Worm (Caenorhabditis elegans) whole organism, L4/young adult: ENCODE data around the gene Y59E1A.4.

Experiments
- W03F9.2 ChIP-seq: fragments of 150-350 bp; optimal IDR thresholded peaks from 2 replicates; lab custom pipeline; 2014; ENCODE audit warnings: missing biosample characterization, missing genetic modification characterization
- dao-5 ChIP-seq: sonication (generic microtip); optimal IDR thresholded peaks from 2 replicates; lab custom pipeline; 2016; ENCODE audit warnings: missing genotype, missing genetic modification characterization, moderate library complexity, missing compliant biosample characterization

ce11 chrX:1909353-1909752 lies 30.4 kb downstream of the Y59E1A.4 start:
- TF ChIP-seq dao-5 (tag; lab: Kevin White, UChicago) (no peak), W03F9.2 (peak; percentile 15)
